Fruit fly (Drosophila melanogaster) whole organism, pupa: ENCODE measurements around the gene CG9396.

ENCODE experiments used
- CG12605 ChIP-seq: fragments of 200-800 bp; sonication (Bioruptor generic); IDR thresholded peaks from 2 replicates; pipeline ENCODE4 v1.3.6; 2022; ENCODE audit warnings: missing biosample characterization, missing genetic modification characterization
- CG14655 ChIP-seq: fragments of 200-800 bp; sonication (Bioruptor generic); optimal IDR thresholded peaks from 3 replicates; lab custom pipeline; 2017; ENCODE audit warnings: mild to moderate bottlenecking, missing biosample characterization, missing genetic modification reagents, missing genetic modification characterization
- CG15710 ChIP-seq: fragments of 200-800 bp; sonication (Bioruptor generic); optimal IDR thresholded peaks from 2 replicates; lab custom pipeline; 2018; ENCODE audit warnings: missing biosample characterization, mild to moderate bottlenecking, missing genetic modification characterization, moderate library complexity
- CG34367 ChIP-seq: fragments of 200-800 bp; sonication (Bioruptor generic); optimal IDR thresholded peaks from 2 replicates; lab custom pipeline; 2018; ENCODE audit warnings: missing biosample characterization, mild to moderate bottlenecking, missing genetic modification characterization
- CG4496 ChIP-seq: fragments of 200-800 bp; sonication (Bioruptor generic); IDR thresholded peaks from 3 replicates; pipeline ENCODE4 v1.3.6; 2022; ENCODE audit warnings: missing biosample characterization, missing genetic modification characterization
- CG8159 ChIP-seq: fragments of 200-800 bp; sonication (Bioruptor generic); optimal IDR thresholded peaks from 3 replicates; lab custom pipeline; 2018; ENCODE audit warnings: missing biosample characterization, mild to moderate bottlenecking, missing genetic modification characterization, moderate library complexity
- CG9948 ChIP-seq: fragments of 200-800 bp; sonication (Bioruptor generic); optimal IDR thresholded peaks from 2 replicates; lab custom pipeline; 2018; ENCODE audit warnings: missing biosample characterization, mild to moderate bottlenecking, missing genetic modification characterization, moderate library complexity
- D1 ChIP-seq: fragments of 200-800 bp; sonication (Bioruptor generic); optimal IDR thresholded peaks from 2 replicates; lab custom pipeline; 2018; ENCODE audit warnings: missing biosample characterization, mild to moderate bottlenecking, missing genetic modification characterization, moderate library complexity
- EcR ChIP-seq: fragments of 200-800 bp; sonication (Bioruptor generic); optimal IDR thresholded peaks from 3 replicates; lab custom pipeline; 2019; ENCODE audit warnings: missing biosample characterization, missing genetic modification characterization, mild to moderate bottlenecking, moderate library complexity, missing genetic modification reagents
- Ets98B ChIP-seq: fragments of 200-800 bp; sonication (Bioruptor generic); IDR thresholded peaks from 2 replicates; pipeline ENCODE4 v1.3.6; 2022; ENCODE audit warnings: missing biosample characterization, missing genetic modification characterization
- Pif1B ChIP-seq: fragments of 200-800 bp; sonication (Bioruptor generic); optimal IDR thresholded peaks from 3 replicates; lab custom pipeline; 2016; ENCODE audit warnings: missing biosample characterization, missing genetic modification characterization
- gl ChIP-seq: fragments of 200-800 bp; sonication (Bioruptor generic); optimal IDR thresholded peaks from 2 replicates; lab custom pipeline; 2018; ENCODE audit warnings: missing biosample characterization, mild to moderate bottlenecking, missing genetic modification characterization

- TF ChIP-seq gl (no peak), CG14655 (no peak), EcR (GFP tag; lab: Kevin White, UChicago) (no peak), Ets98B (GFP tag; lab: Robert Waterston, UW) (peak; percentile 63; the same call in 1 of the 2 replicates), CG15710 (tag; lab: Kevin White, UChicago) (no peak), CG4496 (peak; percentile 24; the same call in 1 of the 3 replicates), CG8159 (tag; lab: Kevin White, UChicago) (peak; percentile 10), CG9948 (no peak), Pif1B (GFP tag; lab: Kevin White, UChicago) (peak; percentile 26), D1 (tag; lab: Kevin White, UChicago) (no peak), CG12605 (peak; percentile 53; the same call in 1 of the 2 replicates), CG34367 (no peak)
Measured at dm6 chr3R:9581089-9581520, 9.7 kb upstream of the CG9396 start, which contains the start of gene CG8301.
